Worm (Caenorhabditis elegans) whole organism, L4 larva: Measurements from ENCODE around the gene phf-31.

ENCODE experiments used
- ceh-28 ChIP-seq: fragments of 150-350 bp; optimal IDR thresholded peaks from 2 replicates; lab custom pipeline; 2014; ENCODE audit warnings: missing biosample characterization, missing genetic modification reagents, missing genetic modification characterization
- ceh-62 ChIP-seq: sonication (generic microtip); optimal IDR thresholded peaks from 2 replicates; lab custom pipeline; 2017; ENCODE audit warnings: missing biosample characterization, missing genetic modification characterization
- ceh-82 ChIP-seq: sonication (generic microtip); optimal IDR thresholded peaks from 2 replicates; lab custom pipeline; 2017; ENCODE audit warnings: missing biosample characterization, missing genetic modification characterization
- dpl-1 ChIP-seq: fragments of 150-350 bp; optimal IDR thresholded peaks from 2 replicates; lab custom pipeline; 2014; ENCODE audit warnings: missing biosample characterization, missing genetic modification reagents, missing genetic modification characterization
- lin-1 ChIP-seq: fragments of 200-800 bp; sonication (Bioruptor generic); IDR thresholded peaks from 2 replicates; pipeline ENCODE4 v1.3.6; 2022; ENCODE audit warnings: missing genetic modification reagents, missing genetic modification characterization, missing compliant biosample characterization
- nhr-10 ChIP-seq: fragments of 150-350 bp; optimal IDR thresholded peaks from 2 replicates; lab custom pipeline; 2014; ENCODE audit warnings: missing biosample characterization, missing genetic modification characterization
- nhr-77 ChIP-seq: fragments of 150-350 bp; optimal IDR thresholded peaks from 2 replicates; lab custom pipeline; 2014; ENCODE audit warnings: missing biosample characterization, missing genetic modification characterization
- pha-4 ChIP-seq, 2 experiments: fragments of 150-350 bp in 1 of 2; fragments of 200-800 bp in 1 of 2; sonication (Bioruptor generic) in 1 of 2; IDR thresholded peaks in 1 of 2; optimal IDR thresholded peaks in 1 of 2; 2 replicates each; pipeline versions ENCODE4 v1.3.6 to Lab custom; 2014 to 2022; ENCODE audit warnings: missing genetic modification characterization in 2 of 2, missing genetic modification reagents in 2 of 2, missing biosample characterization in 1 of 2, missing compliant biosample characterization in 1 of 2
- unc-39 ChIP-seq: sonication (generic microtip); optimal IDR thresholded peaks from 2 replicates; lab custom pipeline; 2017; ENCODE audit warnings: missing biosample characterization, missing genetic modification characterization

- TF ChIP-seq nhr-10 (tag; lab: Kevin White, UChicago) (no peak), pha-4 (GFP tag; IDR thresholded peaks at IDR 0.05; lab: Robert Waterston, UW) (no peak), pha-4 (tag; optimal IDR thresholded peaks at IDR 0.05; lab: Kevin White, UChicago) (no peak), ceh-82 (tag; lab: Kevin White, UChicago) (no peak), unc-39 (tag; lab: Kevin White, UChicago) (no peak), ceh-28 (no peak), nhr-77 (tag; lab: Kevin White, UChicago) (no peak), ceh-62 (tag; lab: Kevin White, UChicago) (no peak), lin-1 (no peak), dpl-1 (GFP tag; lab: Kevin White, UChicago) (no peak)
Observed at ce11 chrX:10711769-10712168, 30.0 kb downstream of the phf-31 start, which contains the start of gene rhgf-1.
